Worm (Caenorhabditis elegans) whole organism, early embryonic: ENCODE results near the gene W01C8.1.

ENCODE experiments used
- B0310.2 ChIP-seq: sonication (generic microtip); optimal IDR thresholded peaks from 2 replicates; lab custom pipeline; 2016; ENCODE audit warnings: mild to moderate bottlenecking, missing genetic modification characterization, missing compliant biosample characterization
- F13C5.2 ChIP-seq: sonication (generic microtip); optimal IDR thresholded peaks from 2 replicates; lab custom pipeline; 2017; ENCODE audit warnings: mild to moderate bottlenecking, missing genetic modification characterization, inconsistent platforms, missing compliant biosample characterization
- aly-1 ChIP-seq: sonication (generic microtip); optimal IDR thresholded peaks from 2 replicates; lab custom pipeline; 2016; ENCODE audit warnings: missing genetic modification characterization, missing compliant biosample characterization
- ama-1 ChIP-seq: fragments of 150-350 bp; optimal IDR thresholded peaks from 2 replicates; lab custom pipeline; 2014
- ceh-13 ChIP-seq: fragments of 200-800 bp; sonication (Bioruptor generic); optimal IDR thresholded peaks from 2 replicates; lab custom pipeline; 2018; ENCODE audit warnings: mild to moderate bottlenecking, missing genetic modification characterization, missing compliant biosample characterization
- ceh-36 ChIP-seq: sonication (generic microtip); optimal IDR thresholded peaks from 2 replicates; lab custom pipeline; 2016; ENCODE audit warnings: missing genetic modification characterization, inconsistent platforms, missing compliant biosample characterization
- ets-7 ChIP-seq: sonication (generic microtip); optimal IDR thresholded peaks from 2 replicates; lab custom pipeline; 2016; ENCODE audit warnings: missing genotype, missing genetic modification characterization, missing compliant biosample characterization
- flt-1 ChIP-seq: fragments of 200-800 bp; sonication (Bioruptor generic); IDR thresholded peaks from 2 replicates; pipeline ENCODE4 v1.3.6; 2022; ENCODE audit warnings: missing genetic modification characterization, missing compliant biosample characterization
- hnd-1 ChIP-seq: sonication (generic microtip); optimal IDR thresholded peaks from 2 replicates; lab custom pipeline; 2016; ENCODE audit warnings: missing genetic modification characterization, missing compliant biosample characterization
- scrt-1 ChIP-seq: fragments of 200-800 bp; sonication (Bioruptor generic); IDR thresholded peaks from 2 replicates; pipeline ENCODE4 v1.3.6; 2022; ENCODE audit warnings: missing genetic modification characterization, missing compliant biosample characterization
- sea-1 ChIP-seq: fragments of 200-800 bp; sonication (Bioruptor generic); conservative IDR thresholded peaks from 2 replicates; pipeline ENCODE4 v1.3.6; 2022; ENCODE audit warnings: missing genetic modification characterization, missing compliant biosample characterization
- tbx-11 ChIP-seq: fragments of 200-800 bp; sonication (Bioruptor generic); IDR thresholded peaks from 2 replicates; pipeline ENCODE4 v1.3.6; 2022; ENCODE audit warnings: missing genetic modification characterization, missing compliant biosample characterization
- tra-4 ChIP-seq: sonication (generic microtip); optimal IDR thresholded peaks from 2 replicates; lab custom pipeline; 2017; ENCODE audit warnings: missing genetic modification characterization, missing compliant biosample characterization

DNA sequence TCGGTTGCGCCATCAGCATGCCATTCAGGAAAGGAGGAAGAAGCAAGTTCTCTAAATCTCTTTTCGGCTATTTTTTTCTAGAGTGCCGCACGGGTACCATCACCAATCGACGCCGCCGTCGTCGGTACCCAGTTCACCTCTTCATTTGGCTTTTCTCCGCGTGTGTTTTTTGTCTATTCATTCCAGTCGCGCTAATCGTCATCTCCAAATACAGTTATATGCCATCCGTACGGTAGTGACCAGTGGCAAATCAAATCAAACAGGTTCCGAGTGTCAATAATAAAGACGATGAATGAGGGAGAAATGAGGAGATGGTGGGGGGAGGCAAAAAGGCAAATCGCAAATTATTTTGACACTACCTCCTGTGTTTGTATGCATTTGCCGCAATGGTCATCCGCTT lies 31.0 kb upstream of the W01C8.1 start:
- no peak for TF ChIP-seq hnd-1 (tag; lab: Kevin White, UChicago)
- TF ChIP-seq flt-1 (GFP tag; lab: Robert Waterston, UW) = no peak
- no peak for TF ChIP-seq scrt-1 (GFP tag; lab: Robert Waterston, UW)
- TF ChIP-seq ama-1 = no peak
- TF ChIP-seq ets-7 (tag; lab: Kevin White, UChicago) = no peak
- no peak for TF ChIP-seq B0310.2 (tag; lab: Kevin White, UChicago)
- no peak for TF ChIP-seq tbx-11 (GFP tag; lab: Robert Waterston, UW)
- no peak for TF ChIP-seq tra-4 (tag; lab: Kevin White, UChicago)
- no peak for TF ChIP-seq F13C5.2 (tag; lab: Kevin White, UChicago)
- TF ChIP-seq ceh-13 (GFP tag; lab: Kevin White, UChicago) = no peak
- TF ChIP-seq ceh-36 = no peak
- TF ChIP-seq sea-1 (GFP tag; lab: Robert Waterston, UW) = no peak
- TF ChIP-seq aly-1 (tag; lab: Kevin White, UChicago) = no peak
